Worm (Caenorhabditis elegans): ENCODE data around the gene tost-1.

- no peak for TF ChIP-seq unc-86 (tag; optimal IDR thresholded peaks at IDR 0.05)
- no peak for TF ChIP-seq pros-1 (tag; optimal IDR thresholded peaks at IDR 0.05)
These were observed 22.1 kb upstream of the tost-1 start, which contains the start of gene tag-340 for ce11 chrIII:4900260-4900659.

Measured in whole organism, late embryonic.